Worm (Caenorhabditis elegans) whole organism, early embryonic: ENCODE data around the gene F09A5.3.

ENCODE experiments used
- B0310.2 ChIP-seq: sonication (generic microtip); optimal IDR thresholded peaks from 2 replicates; lab custom pipeline; 2016; ENCODE audit warnings: mild to moderate bottlenecking, missing genetic modification characterization, missing compliant biosample characterization
- F13C5.2 ChIP-seq: sonication (generic microtip); optimal IDR thresholded peaks from 2 replicates; lab custom pipeline; 2017; ENCODE audit warnings: mild to moderate bottlenecking, missing genetic modification characterization, inconsistent platforms, missing compliant biosample characterization
- aly-1 ChIP-seq: sonication (generic microtip); optimal IDR thresholded peaks from 2 replicates; lab custom pipeline; 2016; ENCODE audit warnings: missing genetic modification characterization, missing compliant biosample characterization
- ama-1 ChIP-seq: fragments of 150-350 bp; optimal IDR thresholded peaks from 2 replicates; lab custom pipeline; 2014
- ceh-13 ChIP-seq: fragments of 200-800 bp; sonication (Bioruptor generic); optimal IDR thresholded peaks from 2 replicates; lab custom pipeline; 2018; ENCODE audit warnings: mild to moderate bottlenecking, missing genetic modification characterization, missing compliant biosample characterization
- ceh-36 ChIP-seq: sonication (generic microtip); optimal IDR thresholded peaks from 2 replicates; lab custom pipeline; 2016; ENCODE audit warnings: missing genetic modification characterization, inconsistent platforms, missing compliant biosample characterization
- ets-7 ChIP-seq: sonication (generic microtip); optimal IDR thresholded peaks from 2 replicates; lab custom pipeline; 2016; ENCODE audit warnings: missing genotype, missing genetic modification characterization, missing compliant biosample characterization
- flt-1 ChIP-seq: fragments of 200-800 bp; sonication (Bioruptor generic); IDR thresholded peaks from 2 replicates; pipeline ENCODE4 v1.3.6; 2022; ENCODE audit warnings: missing genetic modification characterization, missing compliant biosample characterization
- hmbx-1 ChIP-seq: sonication (generic microtip); optimal IDR thresholded peaks from 2 replicates; lab custom pipeline; 2016; ENCODE audit warnings: mild to moderate bottlenecking, missing genetic modification characterization, missing compliant biosample characterization
- hmg-4 ChIP-seq: fragments of 200-800 bp; sonication (Bioruptor generic); optimal IDR thresholded peaks from 2 replicates; lab custom pipeline; 2018; ENCODE audit warnings: mild to moderate bottlenecking, missing genetic modification characterization, missing compliant biosample characterization
- hnd-1 ChIP-seq: sonication (generic microtip); optimal IDR thresholded peaks from 2 replicates; lab custom pipeline; 2016; ENCODE audit warnings: missing genetic modification characterization, missing compliant biosample characterization
- pes-1 ChIP-seq: fragments of 200-800 bp; sonication (Bioruptor generic); IDR thresholded peaks from 2 replicates; pipeline ENCODE4 v1.3.6; 2022; ENCODE audit warnings: missing genetic modification reagents, missing genetic modification characterization, missing compliant biosample characterization
- scrt-1 ChIP-seq: fragments of 200-800 bp; sonication (Bioruptor generic); IDR thresholded peaks from 2 replicates; pipeline ENCODE4 v1.3.6; 2022; ENCODE audit warnings: missing genetic modification characterization, missing compliant biosample characterization
- sea-1 ChIP-seq: fragments of 200-800 bp; sonication (Bioruptor generic); conservative IDR thresholded peaks from 2 replicates; pipeline ENCODE4 v1.3.6; 2022; ENCODE audit warnings: missing genetic modification characterization, missing compliant biosample characterization
- tbx-11 ChIP-seq: fragments of 200-800 bp; sonication (Bioruptor generic); IDR thresholded peaks from 2 replicates; pipeline ENCODE4 v1.3.6; 2022; ENCODE audit warnings: missing genetic modification characterization, missing compliant biosample characterization
- tbx-37 ChIP-seq: fragments of 200-800 bp; sonication (Bioruptor generic); conservative IDR thresholded peaks from 2 replicates; pipeline ENCODE4 v1.3.6; 2022; ENCODE audit warnings: missing genetic modification reagents, missing genetic modification characterization, missing compliant biosample characterization
- tra-4 ChIP-seq: sonication (generic microtip); optimal IDR thresholded peaks from 2 replicates; lab custom pipeline; 2017; ENCODE audit warnings: missing genetic modification characterization, missing compliant biosample characterization

The F09A5.3 gene

ce11 chrX:13161778-13162177 is 20.4 kb downstream of the F09A5.3 start:
- TF ChIP-seq hmg-4 (GFP tag; lab: Kevin White, UChicago): no peak
- no peak for TF ChIP-seq tbx-11
- TF ChIP-seq tra-4 (tag; lab: Kevin White, UChicago): no peak
- TF ChIP-seq flt-1 (GFP tag; lab: Robert Waterston, UW): no peak
- no peak for TF ChIP-seq ets-7 (tag; lab: Kevin White, UChicago)
- TF ChIP-seq sea-1 (GFP tag; lab: Robert Waterston, UW): no peak
- TF ChIP-seq ama-1 (lab: Kevin White, UChicago): no peak
- TF ChIP-seq hnd-1 (tag; lab: Kevin White, UChicago): no peak
- no peak for TF ChIP-seq tbx-37 (GFP tag; lab: Robert Waterston, UW)
- no peak for TF ChIP-seq hmbx-1 (tag; lab: Kevin White, UChicago)
- no peak for TF ChIP-seq ceh-36 (tag; lab: Kevin White, UChicago)
- TF ChIP-seq B0310.2 (tag; lab: Kevin White, UChicago): no peak

- TF ChIP-seq hmg-4 (GFP tag; lab: Kevin White, UChicago) (no peak), scrt-1 (no peak)
Observed at ce11 chrX:13162351-13163038, 21.1 kb downstream of the F09A5.3 start.

ce11 chrX:13163185-13163584 is 21.8 kb downstream of the F09A5.3 start:
- TF ChIP-seq F13C5.2 (tag; lab: Kevin White, UChicago) (no peak), hmg-4 (GFP tag; lab: Kevin White, UChicago) (no peak), sea-1 (GFP tag; lab: Robert Waterston, UW) (no peak), ceh-36 (tag; lab: Kevin White, UChicago) (no peak), ets-7 (tag; lab: Kevin White, UChicago) (no peak), hnd-1 (tag; lab: Kevin White, UChicago) (no peak), flt-1 (GFP tag; lab: Robert Waterston, UW) (no peak), tbx-37 (GFP tag; lab: Robert Waterston, UW) (no peak), tbx-11 (no peak), aly-1 (tag; lab: Kevin White, UChicago) (no peak), ama-1 (lab: Kevin White, UChicago) (no peak), scrt-1 (no peak), hmbx-1 (tag; lab: Kevin White, UChicago) (no peak), ceh-13 (GFP tag; lab: Kevin White, UChicago) (no peak), pes-1 (GFP tag; lab: Robert Waterston, UW) (no peak), tra-4 (tag; lab: Kevin White, UChicago) (no peak)

ce11 chrX:13164301-13164700 is 22.9 kb downstream of the F09A5.3 start:
- TF ChIP-seq pes-1 (GFP tag; lab: Robert Waterston, UW) (no peak), tbx-37 (GFP tag; lab: Robert Waterston, UW) (no peak), aly-1 (tag; lab: Kevin White, UChicago) (no peak), ceh-36 (tag; lab: Kevin White, UChicago) (no peak), ama-1 (lab: Kevin White, UChicago) (no peak), flt-1 (GFP tag; lab: Robert Waterston, UW) (no peak), B0310.2 (tag; lab: Kevin White, UChicago) (no peak), hmbx-1 (tag; lab: Kevin White, UChicago) (no peak), ets-7 (tag; lab: Kevin White, UChicago) (no peak), tbx-11 (no peak), hmg-4 (GFP tag; lab: Kevin White, UChicago) (no peak), hnd-1 (tag; lab: Kevin White, UChicago) (no peak), tra-4 (tag; lab: Kevin White, UChicago) (no peak), sea-1 (GFP tag; lab: Robert Waterston, UW) (no peak), ceh-13 (GFP tag; lab: Kevin White, UChicago) (no peak), scrt-1 (no peak), F13C5.2 (tag; lab: Kevin White, UChicago) (no peak)

ce11 chrX:13165686-13166085 is 24.3 kb downstream of the F09A5.3 start:
- no peak for TF ChIP-seq ama-1 (lab: Kevin White, UChicago)

- TF ChIP-seq pes-1 (GFP tag; lab: Robert Waterston, UW) (no peak), sea-1 (GFP tag; lab: Robert Waterston, UW) (no peak), ets-7 (tag; lab: Kevin White, UChicago) (no peak), hmg-4 (GFP tag; lab: Kevin White, UChicago) (no peak), F13C5.2 (tag; lab: Kevin White, UChicago) (no peak), tbx-37 (GFP tag; lab: Robert Waterston, UW) (no peak), flt-1 (GFP tag; lab: Robert Waterston, UW) (no peak), hnd-1 (tag; lab: Kevin White, UChicago) (no peak), B0310.2 (tag; lab: Kevin White, UChicago) (no peak), hmbx-1 (tag; lab: Kevin White, UChicago) (no peak), scrt-1 (no peak), aly-1 (tag; lab: Kevin White, UChicago) (no peak), ceh-36 (tag; lab: Kevin White, UChicago) (no peak), tbx-11 (no peak), ceh-13 (GFP tag; lab: Kevin White, UChicago) (no peak), ama-1 (lab: Kevin White, UChicago) (no peak)
Observed at ce11 chrX:13169133-13169532, 27.7 kb downstream of the F09A5.3 start.

ce11 chrX:13169975-13170374 is 28.6 kb downstream of the F09A5.3 start, which contains the start of gene mob-2:
Gene mob-2, minus strand, starts transcription at chrX:13170075.
- TF ChIP-seq tbx-37 (GFP tag; lab: Robert Waterston, UW) (no peak), ceh-13 (GFP tag; lab: Kevin White, UChicago) (no peak), pes-1 (GFP tag; lab: Robert Waterston, UW) (no peak), flt-1 (GFP tag; lab: Robert Waterston, UW) (no peak), ets-7 (tag; lab: Kevin White, UChicago) (no peak), tra-4 (tag; lab: Kevin White, UChicago) (no peak), tbx-11 (no peak), sea-1 (GFP tag; lab: Robert Waterston, UW) (no peak), ceh-36 (tag; lab: Kevin White, UChicago) (no peak), ama-1 (lab: Kevin White, UChicago) (no peak), aly-1 (tag; lab: Kevin White, UChicago) (no peak)
